Fruit fly (Drosophila melanogaster) whole organism, embryonic: ENCODE results near the gene CG15027.

ENCODE experiments used
- Bdp1 ChIP-seq: fragments of 200-800 bp; sonication (Bioruptor generic); optimal IDR thresholded peaks from 3 replicates; lab custom pipeline; 2016; ENCODE audit warnings: missing biosample characterization, missing genetic modification characterization
- CG1024 ChIP-seq: fragments of 200-800 bp; sonication (Bioruptor generic); IDR thresholded peaks from 2 replicates; pipeline ENCODE4 v1.3.6; 2022; ENCODE audit warnings: missing biosample characterization, missing genetic modification characterization
- CG10274 ChIP-seq: fragments of 200-800 bp; sonication (Bioruptor generic); optimal IDR thresholded peaks from 3 replicates; lab custom pipeline; 2017; ENCODE audit warnings: missing biosample characterization, mild to moderate bottlenecking, missing genetic modification characterization
- CG10431 ChIP-seq: fragments of 200-800 bp; sonication (Bioruptor generic); optimal IDR thresholded peaks from 3 replicates; lab custom pipeline; 2018; ENCODE audit warnings: missing biosample characterization, mild to moderate bottlenecking, missing genetic modification characterization
- CG10543 ChIP-seq: fragments of 200-800 bp; sonication (Bioruptor generic); optimal IDR thresholded peaks from 3 replicates; lab custom pipeline; 2017; ENCODE audit warnings: missing biosample characterization, mild to moderate bottlenecking, missing genetic modification characterization, moderate library complexity
- CG10654 ChIP-seq: fragments of 200-800 bp; sonication (Bioruptor generic); optimal IDR thresholded peaks from 2 replicates; lab custom pipeline; 2016; ENCODE audit warnings: missing biosample characterization, missing genetic modification characterization
- CG11085 ChIP-seq: fragments of 200-800 bp; sonication (Bioruptor generic); IDR thresholded peaks from 2 replicates; pipeline ENCODE4 v1.3.6; 2022; ENCODE audit warnings: missing biosample characterization, missing genetic modification characterization
- CG11560 ChIP-seq: fragments of 200-800 bp; sonication (Bioruptor generic); IDR thresholded peaks from 3 replicates; pipeline ENCODE4 v1.3.6; 2022; ENCODE audit warnings: missing biosample characterization, missing genetic modification characterization
- CG11723 ChIP-seq: fragments of 200-800 bp; sonication (Bioruptor generic); optimal IDR thresholded peaks from 2 replicates; lab custom pipeline; 2017; ENCODE audit warnings: missing biosample characterization, mild to moderate bottlenecking, missing genetic modification characterization
- CG12071 ChIP-seq: fragments of 200-800 bp; sonication (Bioruptor generic); optimal IDR thresholded peaks from 3 replicates; lab custom pipeline; 2018; ENCODE audit warnings: missing biosample characterization, mild to moderate bottlenecking, missing genetic modification characterization
- CG15073 ChIP-seq: fragments of 200-800 bp; sonication (Bioruptor generic); optimal IDR thresholded peaks from 2 replicates; lab custom pipeline; 2016; ENCODE audit warnings: missing biosample characterization, missing genetic modification characterization
- CG16863 ChIP-seq: fragments of 200-800 bp; sonication (Bioruptor generic); optimal IDR thresholded peaks from 3 replicates; lab custom pipeline; 2016; ENCODE audit warnings: missing biosample characterization, missing genetic modification characterization
- CG1792 ChIP-seq: fragments of 200-800 bp; sonication (Bioruptor generic); optimal IDR thresholded peaks from 2 replicates; lab custom pipeline; 2016; ENCODE audit warnings: missing biosample characterization, missing genetic modification characterization
- CG18476 ChIP-seq: fragments of 200-800 bp; sonication (Bioruptor generic); optimal IDR thresholded peaks from 2 replicates; lab custom pipeline; 2016; ENCODE audit warnings: missing biosample characterization, mild to moderate bottlenecking, missing genetic modification characterization
- CG2678 ChIP-seq: fragments of 200-800 bp; sonication (Bioruptor generic); optimal IDR thresholded peaks from 3 replicates; lab custom pipeline; 2019; ENCODE audit warnings: missing biosample characterization, mild to moderate bottlenecking, missing genetic modification characterization, moderate library complexity
- CG2712 ChIP-seq: fragments of 200-800 bp; optimal IDR thresholded peaks from 3 replicates; lab custom pipeline; 2019; ENCODE audit warnings: missing biosample characterization, mild to moderate bottlenecking, missing genetic modification characterization, moderate library complexity
- CG32767 ChIP-seq: fragments of 200-800 bp; sonication (Bioruptor generic); IDR thresholded peaks from 2 replicates; pipeline ENCODE4 v1.3.6; 2022; ENCODE audit warnings: missing biosample characterization, missing genetic modification characterization
- CG42726 ChIP-seq: fragments of 200-800 bp; sonication (Bioruptor generic); IDR thresholded peaks from 2 replicates; pipeline ENCODE4 v1.3.6; 2022; ENCODE audit warnings: missing biosample characterization, missing genetic modification characterization; ENCODE audit not compliant: partially characterized antibody
- CG6254 ChIP-seq: fragments of 200-800 bp; sonication (Bioruptor generic); optimal IDR thresholded peaks from 3 replicates; lab custom pipeline; 2017; ENCODE audit warnings: mild to moderate bottlenecking, missing biosample characterization, missing genetic modification reagents, missing genetic modification characterization
- CG6272 ChIP-seq: fragments of 200-800 bp; sonication (Bioruptor generic); IDR thresholded peaks from 2 replicates; pipeline ENCODE4 v1.3.6; 2022; ENCODE audit warnings: missing biosample characterization, missing genetic modification characterization
- CG7271 ChIP-seq: fragments of 200-800 bp; sonication (Bioruptor generic); optimal IDR thresholded peaks from 2 replicates; lab custom pipeline; 2018; ENCODE audit warnings: missing biosample characterization, mild to moderate bottlenecking, missing genetic modification characterization, moderate library complexity
- CG7928 ChIP-seq: fragments of 200-800 bp; sonication (Bioruptor generic); optimal IDR thresholded peaks from 2 replicates; lab custom pipeline; 2017; ENCODE audit warnings: missing biosample characterization, mild to moderate bottlenecking, missing genetic modification characterization
- CG8388 ChIP-seq: fragments of 200-800 bp; sonication (Bioruptor generic); optimal IDR thresholded peaks from 2 replicates; lab custom pipeline; 2019; ENCODE audit warnings: missing biosample characterization, mild to moderate bottlenecking, missing genetic modification characterization, moderate library complexity
- CG8944 ChIP-seq: fragments of 200-800 bp; sonication (Bioruptor generic); optimal IDR thresholded peaks from 3 replicates; lab custom pipeline; 2016; ENCODE audit warnings: missing biosample characterization, missing genetic modification characterization
- CG9817 ChIP-seq: fragments of 200-800 bp; sonication (Bioruptor generic); optimal IDR thresholded peaks from 2 replicates; lab custom pipeline; 2018; ENCODE audit warnings: missing biosample characterization, mild to moderate bottlenecking, missing genetic modification characterization, moderate library complexity
- CTCF ChIP-seq: fragments of 200-800 bp; sonication (Bioruptor generic); optimal IDR thresholded peaks from 2 replicates; lab custom pipeline; 2017; ENCODE audit warnings: missing biosample characterization, mild to moderate bottlenecking, missing genetic modification characterization, moderate library complexity
- Dp ChIP-seq: fragments of 200-800 bp; sonication (Bioruptor generic); optimal IDR thresholded peaks from 2 replicates; lab custom pipeline; 2018; ENCODE audit warnings: missing biosample characterization, mild to moderate bottlenecking, missing genetic modification characterization, moderate library complexity
- HHEX ChIP-seq: fragments of 200-800 bp; sonication (Bioruptor generic); optimal IDR thresholded peaks from 3 replicates; lab custom pipeline; 2017; ENCODE audit warnings: missing biosample characterization, mild to moderate bottlenecking, missing genetic modification characterization, missing genetic modification reagents
- MESR4 ChIP-seq: fragments of 200-800 bp; sonication (Bioruptor generic); optimal IDR thresholded peaks from 2 replicates; lab custom pipeline; 2018; ENCODE audit warnings: missing biosample characterization, mild to moderate bottlenecking, missing genetic modification characterization, moderate library complexity
- Mes4 ChIP-seq: fragments of 200-800 bp; sonication (Bioruptor generic); optimal IDR thresholded peaks from 2 replicates; lab custom pipeline; 2016; ENCODE audit warnings: missing biosample characterization, missing genetic modification characterization
- NFAT ChIP-seq: fragments of 200-800 bp; sonication (Bioruptor generic); IDR thresholded peaks from 2 replicates; pipeline ENCODE4 v1.3.6; 2022; ENCODE audit warnings: missing biosample characterization, missing genetic modification characterization
- Oli ChIP-seq: fragments of 200-800 bp; sonication (Bioruptor generic); optimal IDR thresholded peaks from 2 replicates; lab custom pipeline; 2018; ENCODE audit warnings: missing biosample characterization, mild to moderate bottlenecking, missing genetic modification characterization, moderate library complexity
- Usf ChIP-seq: fragments of 200-800 bp; sonication (Bioruptor generic); optimal IDR thresholded peaks from 2 replicates; lab custom pipeline; 2017; ENCODE audit warnings: missing genotype, missing biosample characterization, missing genetic modification characterization
- ab ChIP-seq: fragments of 200-800 bp; sonication (Bioruptor generic); optimal IDR thresholded peaks from 2 replicates; lab custom pipeline; 2016; ENCODE audit warnings: missing biosample characterization, missing genetic modification characterization
- ara ChIP-seq: fragments of 200-800 bp; sonication (Bioruptor generic); IDR thresholded peaks from 2 replicates; pipeline ENCODE4 v1.3.6; 2022; ENCODE audit warnings: missing biosample characterization, missing genetic modification characterization
- az2 ChIP-seq: fragments of 200-800 bp; sonication (Bioruptor generic); optimal IDR thresholded peaks from 3 replicates; lab custom pipeline; 2016; ENCODE audit warnings: missing biosample characterization, missing genetic modification characterization
- caup ChIP-seq: fragments of 200-800 bp; sonication (Bioruptor generic); optimal IDR thresholded peaks from 3 replicates; lab custom pipeline; 2017; ENCODE audit warnings: missing biosample characterization, mild to moderate bottlenecking, missing genetic modification characterization, moderate library complexity; ENCODE audit not compliant: severe bottlenecking
- corto ChIP-seq: fragments of 200-800 bp; sonication (Bioruptor generic); optimal IDR thresholded peaks from 2 replicates; lab custom pipeline; 2016; ENCODE audit warnings: missing biosample characterization, mild to moderate bottlenecking, missing genetic modification characterization, moderate library complexity
- da ChIP-seq: fragments of 200-800 bp; sonication (Bioruptor generic); optimal IDR thresholded peaks from 2 replicates; lab custom pipeline; 2016; ENCODE audit warnings: missing biosample characterization, missing genetic modification characterization
- esg ChIP-seq: fragments of 200-800 bp; sonication (Bioruptor generic); conservative IDR thresholded peaks from 2 replicates; pipeline ENCODE4 v1.3.6; 2022; ENCODE audit warnings: missing biosample characterization, missing genetic modification characterization
- eyg ChIP-seq: fragments of 200-800 bp; sonication (Bioruptor generic); optimal IDR thresholded peaks from 3 replicates; lab custom pipeline; 2016; ENCODE audit warnings: missing biosample characterization, missing genetic modification characterization
- jumu ChIP-seq: fragments of 200-800 bp; sonication (Bioruptor generic); optimal IDR thresholded peaks from 3 replicates; lab custom pipeline; 2016; ENCODE audit warnings: missing biosample characterization, missing genetic modification characterization
- lola ChIP-seq, 3 experiments: fragments of >200 bp in 2 of 3; fragments of 200-800 bp in 1 of 3; sonication (Bioruptor generic) in 1 of 3; optimal IDR thresholded peaks; 2 replicates each; lab custom pipeline; 2017 to 2019; ENCODE audit warnings: missing biosample characterization in 3 of 3, missing genetic modification characterization in 3 of 3, mild to moderate bottlenecking in 1 of 3, moderate library complexity in 1 of 3
- nerfin-1 ChIP-seq: fragments of 200-800 bp; sonication (Bioruptor generic); optimal IDR thresholded peaks from 3 replicates; lab custom pipeline; 2019; ENCODE audit warnings: missing biosample characterization, mild to moderate bottlenecking, missing genetic modification characterization, moderate library complexity
- org-1 ChIP-seq: fragments of 200-800 bp; sonication (Bioruptor generic); optimal IDR thresholded peaks from 2 replicates; lab custom pipeline; 2017; ENCODE audit warnings: missing biosample characterization, missing genetic modification characterization
- peb ChIP-seq: fragments of 200-800 bp; sonication (Bioruptor generic); IDR thresholded peaks from 2 replicates; pipeline ENCODE4 v1.3.6; 2022; ENCODE audit warnings: missing biosample characterization, missing genetic modification characterization
- rib ChIP-seq: fragments of 200-800 bp; sonication (Bioruptor generic); IDR thresholded peaks from 2 replicates; pipeline ENCODE4 v1.3.6; 2022; ENCODE audit warnings: missing biosample characterization, missing genetic modification characterization
- sens ChIP-seq: fragments of 200-800 bp; sonication (Bioruptor generic); peaks from one replicate; lab custom pipeline; 2016; ENCODE audit warnings: missing biosample characterization, missing genetic modification characterization
- sr ChIP-seq: fragments of 200-800 bp; sonication (Bioruptor generic); IDR thresholded peaks from 3 replicates; pipeline ENCODE4 v1.3.6; 2022; ENCODE audit warnings: missing biosample characterization, missing genetic modification characterization
- toy ChIP-seq: fragments of 200-800 bp; sonication (Bioruptor generic); IDR thresholded peaks from 2 replicates; pipeline ENCODE4 v1.3.6; 2022; ENCODE audit warnings: missing biosample characterization, missing genetic modification characterization
- tx ChIP-seq: fragments of 200-800 bp; sonication (Bioruptor generic); optimal IDR thresholded peaks from 2 replicates; lab custom pipeline; 2016; ENCODE audit warnings: missing biosample characterization, missing genetic modification characterization
- yki ChIP-seq: fragments of >200 bp; optimal IDR thresholded peaks from 3 replicates; lab custom pipeline; 2018

Gene CG15027

dm6 chrX:15076038-15076575, 9.5 kb downstream of the CG15027 start, which contains the start of gene Lsd-2 (continued):
- TF ChIP-seq CG8388 (GFP tag; lab: Kevin White, UChicago): no peak
- TF ChIP-seq CG2712: no peak
- no peak for TF ChIP-seq org-1 (GFP tag; lab: Kevin White, UChicago)
- no peak; the same call in 1 of the 2 replicates for TF ChIP-seq CG1024
- no peak for TF ChIP-seq corto (GFP tag; lab: Kevin White, UChicago)
- 0 out of 2 replicates have a peak, but pooled peaks have one; percentile 6 for TF ChIP-seq ara (GFP tag; lab: Robert Waterston, UW)
- peak; percentile 50; the same call in 1 of the 2 replicates for TF ChIP-seq CG42726 (GFP tag; lab: Robert Waterston, UW)
- no peak for TF ChIP-seq peb (GFP tag; lab: Robert Waterston, UW)
- TF ChIP-seq esg (GFP tag; lab: Robert Waterston, UW): no peak
- peak in 1 of 3 experiments; percentile 31 for TF ChIP-seq lola (GFP tag; optimal IDR thresholded peaks at IDR 0.05; lab: Kevin White, UChicago)
- TF ChIP-seq CG7928 (GFP tag; lab: Kevin White, UChicago): no peak
- TF ChIP-seq CG16863 (GFP tag; lab: Kevin White, UChicago): no peak
- no peak for TF ChIP-seq CG10431 (GFP tag; lab: Kevin White, UChicago)
- TF ChIP-seq az2 (GFP tag; lab: Kevin White, UChicago): no peak
- no peak for TF ChIP-seq Usf
- TF ChIP-seq CG8944 (GFP tag; lab: Kevin White, UChicago): no peak
- no peak for TF ChIP-seq CG11560 (tag; lab: Robert Waterston, UW)
- peak; percentile 45 for TF ChIP-seq CG12071 (GFP tag; lab: Kevin White, UChicago)
- TF ChIP-seq CG10654 (GFP tag; lab: Kevin White, UChicago): no peak
- no peak for TF ChIP-seq tx (GFP tag; lab: Kevin White, UChicago)
- TF ChIP-seq CG6254: no peak
- no peak for TF ChIP-seq CG18476 (GFP tag; lab: Kevin White, UChicago)
- no peak for TF ChIP-seq CG11723
- no peak for TF ChIP-seq Bdp1 (GFP tag; lab: Kevin White, UChicago)
- peak; percentile 34 for TF ChIP-seq Oli (tag; lab: Kevin White, UChicago)
- no peak for TF ChIP-seq CTCF (GFP tag; lab: Kevin White, UChicago)
- peak; percentile 58 for TF ChIP-seq CG10543 (GFP tag; lab: Kevin White, UChicago)
- TF ChIP-seq CG9817 (tag; lab: Kevin White, UChicago): no peak
- TF ChIP-seq rib: 0 out of 2 replicates have a peak, but pooled peaks have one; percentile 37
- peak; percentile 53 for TF ChIP-seq CG2678 (tag; lab: Kevin White, UChicago)
- TF ChIP-seq yki (lab: Kevin White, UChicago): no peak
- no peak for TF ChIP-seq CG11085 (GFP tag; lab: Robert Waterston, UW)
- TF ChIP-seq nerfin-1 (tag; lab: Kevin White, UChicago): no peak
- peak; percentile 22 for TF ChIP-seq CG1792 (GFP tag; lab: Kevin White, UChicago)
- TF ChIP-seq caup: peak; percentile 47
- no peak for TF ChIP-seq CG15073 (GFP tag; lab: Kevin White, UChicago)
- no peak for TF ChIP-seq ab
- TF ChIP-seq CG10274 (GFP tag; lab: Kevin White, UChicago): no peak
- no peak for TF ChIP-seq CG6272 (GFP tag; lab: Robert Waterston, UW)
- no peak for TF ChIP-seq Dp (GFP tag; lab: Kevin White, UChicago)
- peak; percentile 77 for TF ChIP-seq sens (GFP tag; lab: Kevin White, UChicago)
- TF ChIP-seq CG7271 (tag; lab: Kevin White, UChicago): no peak
- TF ChIP-seq jumu (GFP tag; lab: Kevin White, UChicago): no peak
- TF ChIP-seq MESR4 (GFP tag; lab: Kevin White, UChicago): peak; percentile 5
- no peak for TF ChIP-seq sr (GFP tag; lab: Robert Waterston, UW)
- TF ChIP-seq Mes4 (GFP tag; lab: Kevin White, UChicago): no peak
- no peak for TF ChIP-seq da
- no peak for TF ChIP-seq CG32767 (GFP tag; lab: Robert Waterston, UW)
- TF ChIP-seq toy (GFP tag; lab: Robert Waterston, UW): no peak
- TF ChIP-seq HHEX (GFP tag; lab: Kevin White, UChicago): peak; percentile 24
- TF ChIP-seq NFAT (GFP tag; lab: Robert Waterston, UW): peak; percentile 48; the same call in 1 of the 2 replicates
- peak; percentile 25 for TF ChIP-seq eyg (GFP tag; lab: Kevin White, UChicago)
